Fruit fly (Drosophila melanogaster) whole organism, prepupa: ENCODE results near the gene Indy.
A peak's percentile ranks its signal among the peaks of the same experiment; 100 is the strongest.

ENCODE experiments used
- CG10631 ChIP-seq: fragments of 200-800 bp; sonication (Bioruptor generic); optimal IDR thresholded peaks from 2 replicates; lab custom pipeline; 2016; ENCODE audit warnings: missing biosample characterization, missing genetic modification characterization
- CG11762 ChIP-seq: fragments of 200-800 bp; sonication (Bioruptor generic); optimal IDR thresholded peaks from 3 replicates; lab custom pipeline; 2016; ENCODE audit warnings: missing biosample characterization, missing genetic modification characterization; ENCODE audit not compliant: insufficient read depth
- CG16779 ChIP-seq: fragments of 200-800 bp; sonication (Bioruptor generic); optimal IDR thresholded peaks from 3 replicates; lab custom pipeline; 2017; ENCODE audit warnings: missing biosample characterization, mild to moderate bottlenecking, missing genetic modification characterization
- CG34406 ChIP-seq: fragments of 200-800 bp; sonication (Bioruptor generic); optimal IDR thresholded peaks from 3 replicates; lab custom pipeline; 2016; ENCODE audit warnings: missing biosample characterization, missing genetic modification characterization
- CG3919 ChIP-seq: fragments of 200-800 bp; sonication (Bioruptor generic); optimal IDR thresholded peaks from 3 replicates; lab custom pipeline; 2016; ENCODE audit warnings: missing biosample characterization, missing genetic modification characterization
- CG6808 ChIP-seq: fragments of 200-800 bp; sonication (Bioruptor generic); optimal IDR thresholded peaks from 3 replicates; lab custom pipeline; 2017; ENCODE audit warnings: missing biosample characterization, missing genetic modification characterization, mild to moderate bottlenecking, moderate library complexity, missing genetic modification reagents
- CG6854 ChIP-seq: fragments of 200-800 bp; sonication (Bioruptor generic); optimal IDR thresholded peaks from 2 replicates; lab custom pipeline; 2017; ENCODE audit warnings: missing biosample characterization, mild to moderate bottlenecking, missing genetic modification characterization
- CG7368 ChIP-seq: fragments of 200-800 bp; sonication (Bioruptor generic); optimal IDR thresholded peaks from 3 replicates; lab custom pipeline; 2016; ENCODE audit warnings: missing biosample characterization, missing genetic modification characterization
- CG8119 ChIP-seq: fragments of 200-800 bp; sonication (Bioruptor generic); IDR thresholded peaks from 3 replicates; pipeline ENCODE4 v1.3.6; 2022; ENCODE audit warnings: missing biosample characterization, missing genetic modification characterization
- CG8319 ChIP-seq: fragments of 200-800 bp; sonication (Bioruptor generic); optimal IDR thresholded peaks from 3 replicates; lab custom pipeline; 2016; ENCODE audit warnings: missing biosample characterization, missing genetic modification characterization
- CG8632 ChIP-seq: fragments of 200-800 bp; sonication (Bioruptor generic); optimal IDR thresholded peaks from 3 replicates; lab custom pipeline; 2016; ENCODE audit warnings: missing biosample characterization, missing genetic modification characterization
- Eip75B ChIP-seq: fragments of 200-800 bp; sonication (Bioruptor generic); optimal IDR thresholded peaks from 3 replicates; lab custom pipeline; 2016; ENCODE audit warnings: missing biosample characterization, missing genetic modification characterization
- Eip78C ChIP-seq: fragments of 200-800 bp; sonication (Bioruptor generic); peaks from one replicate; lab custom pipeline; 2016; ENCODE audit warnings: missing biosample characterization, missing genetic modification characterization
- Eip93F ChIP-seq: fragments of 200-800 bp; sonication (Bioruptor generic); optimal IDR thresholded peaks from 2 replicates; lab custom pipeline; 2016; ENCODE audit warnings: missing biosample characterization, mild to moderate bottlenecking, missing genetic modification characterization
- Ets21C ChIP-seq: fragments of 200-800 bp; sonication (Bioruptor generic); optimal IDR thresholded peaks from 3 replicates; lab custom pipeline; 2016; ENCODE audit warnings: missing biosample characterization, missing genetic modification characterization
- Ets96B ChIP-seq: fragments of 200-800 bp; optimal IDR thresholded peaks from 2 replicates; lab custom pipeline; 2019; ENCODE audit warnings: missing biosample characterization, mild to moderate bottlenecking, missing genetic modification characterization, moderate library complexity
- Hr38 ChIP-seq: sonication (Bioruptor generic); optimal IDR thresholded peaks from 2 replicates; lab custom pipeline; 2016; ENCODE audit warnings: missing biosample characterization, missing genetic modification characterization
- Hr39 ChIP-seq: fragments of 200-800 bp; sonication (Bioruptor generic); optimal IDR thresholded peaks from 2 replicates; lab custom pipeline; 2016; ENCODE audit warnings: missing biosample characterization, missing genetic modification characterization
- Hr4 ChIP-seq: fragments of 200-800 bp; sonication (Bioruptor generic); optimal IDR thresholded peaks from 3 replicates; lab custom pipeline; 2016; ENCODE audit warnings: missing biosample characterization, missing genetic modification characterization
- Met ChIP-seq: fragments of 200-800 bp; sonication (Bioruptor generic); optimal IDR thresholded peaks from 3 replicates; lab custom pipeline; 2016; ENCODE audit warnings: missing biosample characterization, missing genetic modification characterization
- OdsH ChIP-seq: fragments of 200-800 bp; sonication (Bioruptor generic); optimal IDR thresholded peaks from 3 replicates; lab custom pipeline; 2016; ENCODE audit warnings: missing biosample characterization, missing genetic modification characterization
- Sox102F ChIP-seq: fragments of 200-800 bp; sonication (Bioruptor generic); optimal IDR thresholded peaks from 2 replicates; lab custom pipeline; 2016; ENCODE audit warnings: missing biosample characterization, mild to moderate bottlenecking, missing genetic modification characterization
- acj6 ChIP-seq: fragments of 200-800 bp; sonication (Bioruptor generic); optimal IDR thresholded peaks from 3 replicates; lab custom pipeline; 2016; ENCODE audit warnings: missing biosample characterization, missing genetic modification characterization
- dsx ChIP-seq: fragments of 200-800 bp; optimal IDR thresholded peaks from 3 replicates; lab custom pipeline; 2019; ENCODE audit warnings: missing biosample characterization, mild to moderate bottlenecking, missing genetic modification characterization, moderate library complexity; ENCODE audit not compliant: poor library complexity, severe bottlenecking
- eg ChIP-seq: fragments of 200-800 bp; sonication (Bioruptor generic); IDR thresholded peaks from 3 replicates; pipeline ENCODE4 v1.3.6; 2022; ENCODE audit warnings: missing biosample characterization, missing genetic modification characterization
- esn ChIP-seq: fragments of 200-800 bp; sonication (Bioruptor generic); optimal IDR thresholded peaks from 2 replicates; lab custom pipeline; 2016; ENCODE audit warnings: missing biosample characterization, mild to moderate bottlenecking, missing genetic modification characterization, moderate library complexity
- fd59A ChIP-seq: fragments of 200-800 bp; sonication (Bioruptor generic); optimal IDR thresholded peaks from 2 replicates; lab custom pipeline; 2017; ENCODE audit warnings: missing biosample characterization, mild to moderate bottlenecking, missing genetic modification characterization, missing genetic modification reagents
- fd85E ChIP-seq: fragments of 200-800 bp; sonication (Bioruptor generic); optimal IDR thresholded peaks from 3 replicates; lab custom pipeline; 2016; ENCODE audit warnings: missing biosample characterization, missing genetic modification characterization
- fkh ChIP-seq: fragments of 200-800 bp; sonication (Bioruptor generic); optimal IDR thresholded peaks from 3 replicates; lab custom pipeline; 2017; ENCODE audit warnings: missing biosample characterization, mild to moderate bottlenecking, missing genetic modification characterization, moderate library complexity
- salr ChIP-seq, 2 experiments: fragments of 200-800 bp; sonication (Bioruptor generic); optimal IDR thresholded peaks; 3 replicates each; lab custom pipeline; 2016 to 2018; ENCODE audit warnings: missing biosample characterization in 2 of 2, missing genetic modification characterization in 2 of 2, mild to moderate bottlenecking in 1 of 2
- ss ChIP-seq, 2 experiments: fragments of 200-800 bp; sonication (Bioruptor generic); optimal IDR thresholded peaks; 2 replicates in 1 of 2; 3 replicates in 1 of 2; lab custom pipeline; 2017 to 2018; ENCODE audit warnings: mild to moderate bottlenecking in 2 of 2, missing biosample characterization in 2 of 2, missing genetic modification characterization in 2 of 2, moderate library complexity in 1 of 2
- svp ChIP-seq: fragments of 200-800 bp; sonication (Bioruptor generic); peaks from one replicate; lab custom pipeline; 2016; ENCODE audit warnings: missing biosample characterization, missing genetic modification characterization
- topi ChIP-seq: fragments of 200-800 bp; sonication (Bioruptor generic); optimal IDR thresholded peaks from 3 replicates; lab custom pipeline; 2016; ENCODE audit warnings: missing biosample characterization, missing genetic modification characterization
- vri ChIP-seq: fragments of 200-800 bp; sonication (Bioruptor generic); optimal IDR thresholded peaks from 3 replicates; lab custom pipeline; 2016; ENCODE audit warnings: missing biosample characterization, mild to moderate bottlenecking, missing genetic modification characterization

Gene Indy

dm6 chr3L:18840370-18841007 is 5.6 kb downstream of the Indy start (continued):
- TF ChIP-seq Eip75B (GFP tag; lab: Kevin White, UChicago) = no peak
- no peak for TF ChIP-seq CG7368
- no peak for TF ChIP-seq eg (GFP tag; lab: Robert Waterston, UW)
- TF ChIP-seq CG8632 = no peak
- no peak for TF ChIP-seq CG8119 (GFP tag; lab: Robert Waterston, UW)
- TF ChIP-seq CG8319 (GFP tag; lab: Kevin White, UChicago) = no peak
- TF ChIP-seq Hr39 = peak; percentile 55
- peak; percentile 63 for TF ChIP-seq Met (GFP tag; lab: Kevin White, UChicago)
- peak; percentile 38 for TF ChIP-seq CG34406
- TF ChIP-seq topi (GFP tag; lab: Kevin White, UChicago) = peak; percentile 40
- peak; percentile 46 for TF ChIP-seq acj6 (GFP tag; lab: Kevin White, UChicago)
- no peak for TF ChIP-seq Eip93F (GFP tag; lab: Kevin White, UChicago)
- TF ChIP-seq CG10631 = peak; percentile 40
- TF ChIP-seq fkh (GFP tag; lab: Kevin White, UChicago) = peak; percentile 57
- peak; percentile 52 for TF ChIP-seq Hr4
- TF ChIP-seq CG16779 (tag; lab: Kevin White, UChicago) = no peak
- TF ChIP-seq, all 60 proteins: peak for 36

- no peak for TF ChIP-seq Ets96B (tag; lab: Kevin White, UChicago)
- TF ChIP-seq Eip93F (GFP tag; lab: Kevin White, UChicago) = no peak
- TF ChIP-seq Eip78C = peak; percentile 13
Observed at dm6 chr3L:18839996-18840369, 6.1 kb downstream of the Indy start.

- TF ChIP-seq Met (GFP tag; lab: Kevin White, UChicago) (no peak), ss (GFP tag; optimal IDR thresholded peaks at IDR 0.05; lab: Kevin White, UChicago) (no peak), Eip93F (GFP tag; lab: Kevin White, UChicago) (no peak), Ets21C (no peak), Eip78C (no peak), fkh (GFP tag; lab: Kevin White, UChicago) (peak; percentile 71), salr (GFP tag; optimal IDR thresholded peaks at IDR 0.05; lab: Kevin White, UChicago) (no peak)
- TF ChIP-seq, all 60 proteins: peak for 1
Observed at dm6 chr3L:18837707-18838244, 8.3 kb downstream of the Indy start.

dm6 chr3L:18836658-18837057 is 9.4 kb downstream of the Indy start:
- TF ChIP-seq Eip78C (no peak), Ets21C (no peak), fd59A (no peak), fkh (GFP tag; lab: Kevin White, UChicago) (no peak), CG3919 (no peak), acj6 (GFP tag; lab: Kevin White, UChicago) (no peak), Hr38 (no peak)

dm6 chr3L:18834924-18835323 is 11.1 kb downstream of the Indy start:
- TF ChIP-seq fd85E (GFP tag; lab: Kevin White, UChicago) (no peak), Eip78C (peak; percentile 21), svp (GFP tag; lab: Kevin White, UChicago) (peak; percentile 92)
- TF ChIP-seq, all 60 proteins: peak for 2

dm6 chr3L:18833234-18833633 is 12.8 kb downstream of the Indy start:
- peak; percentile 24 for TF ChIP-seq esn
- TF ChIP-seq OdsH = no peak
- no peak for TF ChIP-seq dsx (GFP tag; lab: Kevin White, UChicago)
- peak; percentile 27 for TF ChIP-seq CG6808 (GFP tag; lab: Kevin White, UChicago)
- TF ChIP-seq eg (GFP tag; lab: Robert Waterston, UW) = no peak
- TF ChIP-seq ss (GFP tag; optimal IDR thresholded peaks at IDR 0.05; lab: Kevin White, UChicago) = peak in 1 of 2 experiments; percentile 0
- peak; percentile 78 for TF ChIP-seq Eip78C
- no peak for TF ChIP-seq Eip93F (GFP tag; lab: Kevin White, UChicago)
- TF ChIP-seq CG6854 (GFP tag; lab: Kevin White, UChicago) = peak; percentile 55
- peak; percentile 76 for TF ChIP-seq fkh (GFP tag; lab: Kevin White, UChicago)
- no peak for TF ChIP-seq CG11762 (GFP tag; lab: Kevin White, UChicago)
- peak; percentile 15 for TF ChIP-seq topi (GFP tag; lab: Kevin White, UChicago)
- no peak for TF ChIP-seq Ets21C
- TF ChIP-seq CG34406 = peak; percentile 1
- TF ChIP-seq Sox102F (GFP tag; lab: Kevin White, UChicago) = peak; percentile 55
- TF ChIP-seq vri (GFP tag; lab: Kevin White, UChicago) = peak; percentile 53
